Worm (Caenorhabditis elegans): ENCODE data around the gene F09F7.5.

F09F7.5 gene

DNA sequence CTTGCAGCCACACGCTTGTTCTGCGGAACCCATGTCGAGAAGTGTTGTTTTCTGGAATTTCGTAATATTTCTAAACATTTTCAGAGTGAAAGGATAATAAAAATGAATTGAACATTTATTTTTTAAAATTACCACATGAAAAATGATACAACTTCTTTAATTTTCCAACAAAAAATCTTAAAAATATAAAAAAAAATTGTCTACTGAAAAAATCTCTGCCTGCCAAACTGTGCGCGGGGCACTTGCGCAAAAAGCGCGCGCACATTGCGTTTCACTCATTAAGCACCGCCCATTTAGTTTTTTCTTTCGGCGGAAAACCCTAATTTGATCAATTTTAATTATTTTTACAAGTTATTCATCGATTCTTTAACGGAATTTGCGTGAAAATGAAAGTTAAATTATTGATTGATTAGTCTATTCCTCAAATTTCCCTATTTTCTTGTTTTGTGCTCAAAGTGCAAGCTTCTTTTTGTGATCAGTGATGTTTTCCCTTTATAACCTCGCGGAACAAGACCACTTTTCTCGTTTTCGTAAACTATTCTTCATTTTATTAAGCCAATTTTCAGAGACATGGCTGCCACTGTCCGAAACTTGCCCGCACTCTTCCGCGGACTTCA is 8.2 kb downstream of the F09F7.5 start, which contains the start of the genes nmad-1 and hach-1 (continued):
- peak; percentile 90 for TF ChIP-seq K09A11.1 (tag; optimal IDR thresholded peaks at IDR 0.05; ENCODE audit: insufficient read depth)
- TF ChIP-seq tbx-2 (tag; optimal IDR thresholded peaks at IDR 0.05) = peak; percentile 96
- peak; percentile 91 for TF ChIP-seq K02D7.2 (tag; optimal IDR thresholded peaks at IDR 0.05)
- TF ChIP-seq pax-1 (tag; optimal IDR thresholded peaks at IDR 0.05) = peak; percentile 15
- peak; percentile 73 for TF ChIP-seq ceh-6 (GFP tag; optimal IDR thresholded peaks at IDR 0.05)
- peak; percentile 92 for TF ChIP-seq hlh-8 (tag; optimal IDR thresholded peaks at IDR 0.05)
- peak; percentile 81 for TF ChIP-seq rnt-1 (tag; optimal IDR thresholded peaks at IDR 0.05)
- TF ChIP-seq ceh-31 (tag; optimal IDR thresholded peaks at IDR 0.05) = peak; percentile 92
- TF ChIP-seq elt-2 (tag; optimal IDR thresholded peaks at IDR 0.05) = peak; percentile 98
- peak; percentile 84 for TF ChIP-seq ahr-1 (tag; optimal IDR thresholded peaks at IDR 0.05)
- peak; percentile 2 for TF ChIP-seq mec-3 (tag; optimal IDR thresholded peaks at IDR 0.05; ENCODE audit: borderline replicate concordance)
- peak; percentile 83 for TF ChIP-seq unc-3 (GFP tag; conservative IDR thresholded peaks at IDR 0.05)
- peak; percentile 87 for TF ChIP-seq unc-3 (tag; optimal IDR thresholded peaks at IDR 0.05)
- peak; percentile 90 for TF ChIP-seq ets-4 (tag; optimal IDR thresholded peaks at IDR 0.05)
- peak; percentile 90 for TF ChIP-seq odd-2 (tag; optimal IDR thresholded peaks at IDR 0.05)
- peak; percentile 87 for TF ChIP-seq nfya-1 (tag; optimal IDR thresholded peaks at IDR 0.05)
- TF ChIP-seq pat-9 (tag; optimal IDR thresholded peaks at IDR 0.05) = peak; percentile 94
- TF ChIP-seq C08G9.2 (tag; optimal IDR thresholded peaks at IDR 0.05) = peak; percentile 75
- TF ChIP-seq ceh-34 (tag; optimal IDR thresholded peaks at IDR 0.05) = peak; percentile 92
- no peak for TF ChIP-seq ceh-22 (tag; optimal IDR thresholded peaks at IDR 0.05)
- TF ChIP-seq unc-55 (GFP tag; optimal IDR thresholded peaks at IDR 0.05) = no peak
- peak; percentile 73 for TF ChIP-seq Y22D7AL.16 (tag; optimal IDR thresholded peaks at IDR 0.05)
- peak; percentile 67 for TF ChIP-seq ceh-48 (tag; optimal IDR thresholded peaks at IDR 0.05)
- peak; percentile 77 for TF ChIP-seq nhr-232 (tag; optimal IDR thresholded peaks at IDR 0.05)
- peak; percentile 68 for TF ChIP-seq sdc-2 (tag; optimal IDR thresholded peaks at IDR 0.05)

DNA sequence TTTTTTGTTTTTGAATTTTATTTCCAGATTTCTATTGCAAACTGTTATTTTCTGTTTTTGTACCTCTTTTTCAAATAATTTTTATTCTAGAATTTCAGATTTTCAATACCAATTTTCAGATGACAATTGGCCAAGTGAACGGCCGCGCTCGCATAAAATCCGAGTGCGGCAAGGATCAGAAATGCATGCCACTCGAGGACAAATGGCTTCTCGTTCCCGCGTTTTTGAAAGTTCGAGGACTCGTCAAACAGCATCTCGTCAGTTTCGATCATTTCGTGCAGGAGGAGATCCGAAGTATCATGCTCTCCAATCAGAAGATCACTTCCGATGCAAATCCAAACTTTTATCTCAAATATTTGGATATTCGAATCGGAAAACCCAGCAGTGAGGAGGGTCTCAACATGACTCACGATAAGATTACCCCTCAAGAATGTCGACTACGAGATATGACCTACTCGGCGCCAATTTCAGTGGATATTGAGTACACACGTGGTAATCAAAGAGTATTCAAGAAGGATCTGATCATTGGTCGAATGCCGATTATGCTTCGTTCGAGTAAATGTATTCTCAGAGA is 10.5 kb downstream of the F09F7.5 start, which contains the start of gene rpc-2:
Gene rpc-2 (plus strand): TSS at position 120 of the 574 bp plus-strand sequence.
- no peak for TF ChIP-seq dve-1 (tag; optimal IDR thresholded peaks at IDR 0.05)
- no peak for TF ChIP-seq ttx-3 (tag; optimal IDR thresholded peaks at IDR 0.05)
- no peak for TF ChIP-seq C38D4.7 (GFP tag; optimal IDR thresholded peaks at IDR 0.05)
- TF ChIP-seq hlh-30 (tag; optimal IDR thresholded peaks at IDR 0.05; ENCODE audit: insufficient read depth) = no peak
- TF ChIP-seq ceh-45 (GFP tag; IDR thresholded peaks at IDR 0.05) = no peak
- no peak for TF ChIP-seq Y22D7AL.16 (tag; optimal IDR thresholded peaks at IDR 0.05)
- TF ChIP-seq unc-3 (GFP tag; conservative IDR thresholded peaks at IDR 0.05) = no peak
- no peak for TF ChIP-seq unc-3 (tag; optimal IDR thresholded peaks at IDR 0.05)
- no peak for TF ChIP-seq fkh-10 (GFP tag; optimal IDR thresholded peaks at IDR 0.05)

DNA sequence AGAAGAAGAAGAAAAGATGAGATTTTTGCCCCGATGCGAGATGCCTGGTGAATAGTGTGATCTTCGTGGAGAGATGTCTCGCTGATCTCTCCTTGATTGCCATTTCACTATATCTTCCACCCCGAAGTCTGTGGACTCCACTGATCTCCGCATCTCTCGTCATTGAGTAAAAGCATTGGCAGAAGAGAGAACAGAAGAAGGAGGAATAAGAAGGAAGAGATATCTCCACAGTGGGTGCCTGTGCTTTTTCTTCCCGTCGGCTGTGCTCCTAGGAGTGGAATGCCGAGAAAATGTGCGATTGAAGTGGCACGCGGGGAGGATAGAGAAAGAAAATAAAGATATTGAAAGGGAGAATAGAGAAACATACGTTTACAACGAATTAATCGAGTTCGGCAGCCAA is 16.9 kb downstream of the F09F7.5 start:
- TF ChIP-seq ceh-18 (tag; optimal IDR thresholded peaks at IDR 0.05) (peak; percentile 86), tbx-7 (tag; optimal IDR thresholded peaks at IDR 0.05) (no peak), rnt-1 (tag; optimal IDR thresholded peaks at IDR 0.05) (peak; percentile 65), ceh-24 (tag; optimal IDR thresholded peaks at IDR 0.05) (no peak), ceh-34 (tag; optimal IDR thresholded peaks at IDR 0.05) (peak; percentile 60), hlh-13 (GFP tag; optimal IDR thresholded peaks at IDR 0.05) (no peak), pag-3 (tag; optimal IDR thresholded peaks at IDR 0.05; ENCODE audit: borderline replicate concordance) (no peak), sox-4 (tag; optimal IDR thresholded peaks at IDR 0.05) (no peak), K02D7.2 (tag; optimal IDR thresholded peaks at IDR 0.05) (no peak), ztf-16 (tag; optimal IDR thresholded peaks at IDR 0.05) (no peak), pat-9 (tag; optimal IDR thresholded peaks at IDR 0.05) (peak; percentile 25), lin-11 (tag; optimal IDR thresholded peaks at IDR 0.05) (no peak), ref-2 (tag; optimal IDR thresholded peaks at IDR 0.05) (peak; percentile 39), ets-4 (tag; optimal IDR thresholded peaks at IDR 0.05) (no peak), hlh-8 (tag; optimal IDR thresholded peaks at IDR 0.05) (peak; percentile 54), pqm-1 (tag; optimal IDR thresholded peaks at IDR 0.05) (no peak), ceh-9 (tag; optimal IDR thresholded peaks at IDR 0.05) (no peak), tbx-2 (tag; optimal IDR thresholded peaks at IDR 0.05) (peak; percentile 56), nfya-1 (tag; optimal IDR thresholded peaks at IDR 0.05) (peak; percentile 62), T23F11.4 (GFP tag; optimal IDR thresholded peaks at IDR 0.05) (no peak), syd-9 (tag; optimal IDR thresholded peaks at IDR 0.05) (no peak), unc-55 (GFP tag; optimal IDR thresholded peaks at IDR 0.05) (peak; percentile 42)

Measured in whole organism, late embryonic.